Fruit fly (Drosophila melanogaster): ENCODE data around the gene CG12065.

The CG12065 gene

DNA sequence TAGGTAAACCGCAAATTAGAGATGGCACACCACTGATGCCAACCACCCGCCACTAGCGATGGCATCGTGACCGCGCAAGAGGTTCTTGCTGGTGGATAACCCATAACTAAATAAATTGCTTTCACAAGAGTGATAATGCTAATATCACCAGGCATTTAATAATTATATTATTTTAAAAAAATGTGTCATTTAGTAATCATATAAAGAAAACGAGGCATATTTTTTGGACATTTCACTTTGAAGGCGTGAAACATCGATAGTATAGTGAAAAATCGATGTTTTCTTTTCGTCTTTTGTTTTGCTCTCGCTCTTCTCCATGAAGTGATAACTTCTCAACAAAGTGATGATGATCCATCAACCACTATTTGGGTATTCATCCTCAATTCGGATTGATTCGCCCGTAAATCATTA lies 15.3 kb upstream of the CG12065 start, which contains the start of gene IntS4 (continued):
- TF ChIP-seq CG12071 (GFP tag; optimal IDR thresholded peaks at IDR 0.05) (no peak), CG4730 (GFP tag; IDR thresholded peaks at IDR 0.05) (peak; percentile 38; the same call in 1 of the 2 replicates), kah (GFP tag; optimal IDR thresholded peaks at IDR 0.05) (no peak), bbx (GFP tag; IDR thresholded peaks at IDR 0.05; ENCODE audit: partially characterized antibody) (peak; percentile 86), Hr3 (GFP tag; optimal IDR thresholded peaks at IDR 0.05) (peak; percentile 61), stc (GFP tag; IDR thresholded peaks at IDR 0.05) (no peak), CG11504 (tag; optimal IDR thresholded peaks at IDR 0.05) (no peak), Asciz (GFP tag; optimal IDR thresholded peaks at IDR 0.05) (no peak), sc (optimal IDR thresholded peaks at IDR 0.05) (no peak), sc (GFP tag; optimal IDR thresholded peaks at IDR 0.05) (peak; percentile 24), sna (GFP tag; IDR thresholded peaks at IDR 0.05; ENCODE audit: partially characterized antibody) (peak; percentile 95), CG32772 (GFP tag; IDR thresholded peaks at IDR 0.05) (0 out of 2 replicates have a peak, but pooled peaks have one; percentile 40), Ssrp (tag; optimal IDR thresholded peaks at IDR 0.05) (peak; percentile 56), dmrt99B (tag; optimal IDR thresholded peaks at IDR 0.05) (no peak), CG9817 (tag; optimal IDR thresholded peaks at IDR 0.05) (no peak), CG10431 (GFP tag; optimal IDR thresholded peaks at IDR 0.05) (no peak), Sox100B (GFP tag; optimal IDR thresholded peaks at IDR 0.05) (peak; percentile 42), crp (GFP tag; optimal IDR thresholded peaks at IDR 0.05) (peak in 1 of 2 experiments; percentile 41), Sin3A (optimal IDR thresholded peaks at IDR 0.05) (peak; percentile 17), Ets97D (GFP tag; optimal IDR thresholded peaks at IDR 0.05) (peak; percentile 47), ro (GFP tag; IDR thresholded peaks at IDR 0.05) (no peak), sisA (GFP tag; IDR thresholded peaks at IDR 0.05) (peak; percentile 39; the same call in 1 of the 2 replicates), h (optimal IDR thresholded peaks at IDR 0.05) (no peak), Bteb2 (GFP tag; optimal IDR thresholded peaks at IDR 0.05) (no peak), MBD-R2 (GFP tag; IDR thresholded peaks at IDR 0.05) (peak; percentile 92), vnd (GFP tag; IDR thresholded peaks at IDR 0.05; ENCODE audit: partially characterized antibody) (peak; percentile 94), CG18262 (tag; optimal IDR thresholded peaks at IDR 0.05) (peak; percentile 64), CG18619 (GFP tag; optimal IDR thresholded peaks at IDR 0.05) (peak; percentile 42), CG34224 (GFP tag; IDR thresholded peaks at IDR 0.05; ENCODE audit: partially characterized antibody) (peak; percentile 90), lilli (GFP tag; optimal IDR thresholded peaks at IDR 0.05) (peak; percentile 77), CG4424 (GFP tag; optimal IDR thresholded peaks at IDR 0.05) (peak; percentile 67), Antp (GFP tag; optimal IDR thresholded peaks at IDR 0.05) (peak; percentile 12), CG10366 (GFP tag; IDR thresholded peaks at IDR 0.05) (peak; percentile 59), CG13894 (tag; optimal IDR thresholded peaks at IDR 0.05) (no peak), Drgx (GFP tag; IDR thresholded peaks at IDR 0.05) (peak; percentile 56), onecut (GFP tag; IDR thresholded peaks at IDR 0.05) (peak; percentile 57), Fer1 (GFP tag; optimal IDR thresholded peaks at IDR 0.05) (peak; percentile 73), gt (GFP tag; IDR thresholded peaks at IDR 0.05) (no peak), CG10267 (tag; optimal IDR thresholded peaks at IDR 0.05) (peak; percentile 68), CG7786 (GFP tag; optimal IDR thresholded peaks at IDR 0.05) (no peak), CG15514 (GFP tag; optimal IDR thresholded peaks at IDR 0.05) (peak; percentile 90), kay (GFP tag; optimal IDR thresholded peaks at IDR 0.05) (peak; percentile 43), maf-S (GFP tag; optimal IDR thresholded peaks at IDR 0.05) (peak; percentile 1), NfI (GFP tag; optimal IDR thresholded peaks at IDR 0.05) (no peak), CG11093 (GFP tag; IDR thresholded peaks at IDR 0.05) (no peak), D19A (tag; optimal IDR thresholded peaks at IDR 0.05) (peak; percentile 51), CG2889 (GFP tag; IDR thresholded peaks at IDR 0.05) (no peak), CG3847 (GFP tag; IDR thresholded peaks at IDR 0.05) (peak; percentile 59), Scr (GFP tag; IDR thresholded peaks at IDR 0.05; ENCODE audit: partially characterized antibody) (peak; percentile 97), ash1 (GFP tag; optimal IDR thresholded peaks at IDR 0.05) (no peak), usp (GFP tag; optimal IDR thresholded peaks at IDR 0.05) (no peak), zf30C (GFP tag; optimal IDR thresholded peaks at IDR 0.05) (no peak)

Measured in whole organism, embryonic.